Fruit fly (Drosophila melanogaster) whole organism, wandering third instar larva: ENCODE measurements around the gene cv.

ENCODE experiments used
- Abd-B ChIP-seq: fragments of >200 bp; optimal IDR thresholded peaks from 2 replicates; lab custom pipeline; 2017; ENCODE audit warnings: missing biosample characterization, missing genetic modification characterization
- CG9705 ChIP-seq: fragments of 200-800 bp; sonication (Bioruptor generic); optimal IDR thresholded peaks from 2 replicates; lab custom pipeline; 2018; ENCODE audit warnings: missing biosample characterization, mild to moderate bottlenecking, missing genetic modification characterization
- CrebA ChIP-seq: fragments of 200-800 bp; sonication (Bioruptor generic); optimal IDR thresholded peaks from 2 replicates; lab custom pipeline; 2016; ENCODE audit warnings: missing biosample characterization, mild to moderate bottlenecking, missing genetic modification characterization, borderline replicate concordance
- Dfd ChIP-seq: fragments of >200 bp; optimal IDR thresholded peaks from 2 replicates; lab custom pipeline; 2017; ENCODE audit warnings: missing biosample characterization, missing genetic modification characterization
- Dif ChIP-seq: fragments of 200-275, 200-300 bp; sonication (Bioruptor generic); optimal IDR thresholded peaks from 2 replicates; lab custom pipeline; 2018; ENCODE audit warnings: missing biosample characterization, missing genetic modification characterization; ENCODE audit not compliant: partially characterized antibody
- GATAd ChIP-seq: sonication (Bioruptor generic); optimal IDR thresholded peaks from 2 replicates; lab custom pipeline; 2016; ENCODE audit warnings: missing biosample characterization, missing genetic modification characterization
- HLH106 ChIP-seq: fragments of 200-800 bp; optimal IDR thresholded peaks from 3 replicates; lab custom pipeline; 2019; ENCODE audit warnings: missing biosample characterization, mild to moderate bottlenecking, missing genetic modification characterization, moderate library complexity
- Hnf4 ChIP-seq: fragments of 200-800 bp; sonication (Bioruptor generic); optimal IDR thresholded peaks from 2 replicates; lab custom pipeline; 2016; ENCODE audit warnings: missing biosample characterization, mild to moderate bottlenecking, missing genetic modification characterization
- Hr78 ChIP-seq: fragments of >200 bp; optimal IDR thresholded peaks from 2 replicates; lab custom pipeline; 2017; ENCODE audit warnings: missing biosample characterization, missing genetic modification characterization
- Jra ChIP-seq: sonication (Bioruptor generic); optimal IDR thresholded peaks from 2 replicates; lab custom pipeline; 2016; ENCODE audit warnings: missing biosample characterization, missing genetic modification characterization
- Mio ChIP-seq: sonication (Bioruptor generic); optimal IDR thresholded peaks from 2 replicates; lab custom pipeline; 2016; ENCODE audit warnings: missing biosample characterization, missing genetic modification characterization
- Myc ChIP-seq: fragments of >200 bp; optimal IDR thresholded peaks from 2 replicates; lab custom pipeline; 2017
- N ChIP-seq: fragments of >200 bp; optimal IDR thresholded peaks from 2 replicates; lab custom pipeline; 2018; ENCODE audit warnings: missing biosample characterization, missing external identifiers, missing genetic modification characterization
- OdsH ChIP-seq: fragments of 200-800 bp; sonication (Bioruptor generic); optimal IDR thresholded peaks from 2 replicates; lab custom pipeline; 2016; ENCODE audit warnings: missing biosample characterization, mild to moderate bottlenecking, missing genetic modification characterization
- Rel ChIP-seq, 2 experiments: fragments of 200-800 bp; sonication (Bioruptor generic) in 1 of 2; optimal IDR thresholded peaks; 2 replicates in 1 of 2; 3 replicates in 1 of 2; lab custom pipeline; 2016 to 2019; ENCODE audit warnings: mild to moderate bottlenecking in 2 of 2, missing biosample characterization in 2 of 2, missing genetic modification characterization in 2 of 2, moderate library complexity in 1 of 2
- Sp1 ChIP-seq: fragments of 200-800 bp; sonication (Bioruptor generic); optimal IDR thresholded peaks from 3 replicates; lab custom pipeline; 2019; ENCODE audit warnings: missing biosample characterization, mild to moderate bottlenecking, missing genetic modification characterization, moderate library complexity
- br ChIP-seq: fragments of 200-800 bp; sonication (Bioruptor generic); optimal IDR thresholded peaks from 2 replicates; lab custom pipeline; 2016; ENCODE audit warnings: missing biosample characterization, missing genetic modification characterization
- brk ChIP-seq: fragments of 200-800 bp; sonication (Bioruptor generic); optimal IDR thresholded peaks from 2 replicates; lab custom pipeline; 2016; ENCODE audit warnings: missing biosample characterization, mild to moderate bottlenecking, missing genetic modification characterization
- dl ChIP-seq, 2 experiments: fragments of 175-275, 200-275 bp in 1 of 2; fragments of 200-275 bp in 1 of 2; sonication (Bioruptor generic); optimal IDR thresholded peaks; lab custom pipeline; 2018; ENCODE audit warnings: mild to moderate bottlenecking in 2 of 2, missing biosample characterization in 2 of 2, missing genetic modification characterization in 2 of 2, moderate library complexity in 2 of 2; ENCODE audit not compliant: partially characterized antibody in 2 of 2, insufficient read depth in 1 of 2
- ey ChIP-seq: fragments of 200-800 bp; sonication (Bioruptor generic); optimal IDR thresholded peaks from 2 replicates; lab custom pipeline; 2016; ENCODE audit warnings: missing biosample characterization, missing genetic modification characterization
- foxo ChIP-seq, 2 experiments: fragments of 200-800 bp; sonication (Bioruptor generic); optimal IDR thresholded peaks; 2 replicates in 1 of 2; 3 replicates in 1 of 2; lab custom pipeline; 2016 to 2017; ENCODE audit warnings: missing biosample characterization in 2 of 2, missing genetic modification characterization in 2 of 2
- fru ChIP-seq: fragments of 200-800 bp; sonication (Bioruptor generic); optimal IDR thresholded peaks from 3 replicates; lab custom pipeline; 2016; ENCODE audit warnings: missing biosample characterization, mild to moderate bottlenecking, missing genetic modification characterization
- h ChIP-seq: fragments of 200-800 bp; sonication (Bioruptor generic); optimal IDR thresholded peaks from 3 replicates; lab custom pipeline; 2016; ENCODE audit warnings: missing biosample characterization, mild to moderate bottlenecking, missing genetic modification characterization
- jim ChIP-seq: fragments of 175-275, 200-325 bp; sonication (Bioruptor generic); optimal IDR thresholded peaks from 2 replicates; lab custom pipeline; 2016; ENCODE audit warnings: missing biosample characterization, mild to moderate bottlenecking, missing genetic modification characterization
- lola ChIP-seq: fragments of >200 bp; optimal IDR thresholded peaks from 2 replicates; lab custom pipeline; 2017; ENCODE audit warnings: missing biosample characterization, missing genetic modification characterization
- pan ChIP-seq: fragments of >200 bp; optimal IDR thresholded peaks from 2 replicates; lab custom pipeline; 2017
- psq ChIP-seq: fragments of 200-800 bp; sonication (Bioruptor generic); optimal IDR thresholded peaks from 3 replicates; lab custom pipeline; 2017; ENCODE audit warnings: missing biosample characterization, mild to moderate bottlenecking, missing genetic modification characterization, moderate library complexity
- rgr ChIP-seq: fragments of 200-800 bp; sonication (Bioruptor generic); optimal IDR thresholded peaks from 3 replicates; lab custom pipeline; 2016; ENCODE audit warnings: missing biosample characterization, mild to moderate bottlenecking, missing genetic modification characterization
- sage ChIP-seq: fragments of 200-800 bp; sonication (Bioruptor generic); optimal IDR thresholded peaks from 2 replicates; lab custom pipeline; 2016; ENCODE audit warnings: missing biosample characterization, mild to moderate bottlenecking, missing genetic modification characterization
- tai ChIP-seq: sonication (Bioruptor generic); optimal IDR thresholded peaks from 2 replicates; lab custom pipeline; 2016; ENCODE audit warnings: missing biosample characterization, missing genetic modification characterization
- woc ChIP-seq: sonication (Bioruptor generic); optimal IDR thresholded peaks from 2 replicates; lab custom pipeline; 2016; ENCODE audit warnings: missing biosample characterization, mild to moderate bottlenecking, missing genetic modification characterization

cv gene

dm6 chrX:5679933-5680667, 9.7 kb upstream of the cv start, which contains the start of the genes Tre1 and Gr5a:
Tre1 (minus strand) TSS chrX:5679977.
Gr5a (plus strand) TSS chrX:5680617.
- TF ChIP-seq lola (GFP tag; lab: Kevin White, UChicago) (no peak), CG9705 (no peak), GATAd (GFP tag; lab: Kevin White, UChicago) (no peak)

dm6 chrX:5682940-5683339, 6.9 kb upstream of the cv start, which contains the start of gene CG42449:
CG42449 (plus strand) TSS chrX:5683240.
- TF ChIP-seq tai (GFP tag; lab: Kevin White, UChicago) (no peak), brk (GFP tag; lab: Kevin White, UChicago) (no peak), rgr (GFP tag; lab: Kevin White, UChicago) (no peak), fru (GFP tag; lab: Kevin White, UChicago) (no peak), br (no peak), foxo (GFP tag; optimal IDR thresholded peaks at IDR 0.05; lab: Kevin White, UChicago) (no peak), Jra (GFP tag; lab: Kevin White, UChicago) (no peak), Dif (no peak), Abd-B (no peak), N (GFP tag; lab: Kevin White, UChicago) (no peak), Mio (GFP tag; lab: Kevin White, UChicago) (no peak)

DNA sequence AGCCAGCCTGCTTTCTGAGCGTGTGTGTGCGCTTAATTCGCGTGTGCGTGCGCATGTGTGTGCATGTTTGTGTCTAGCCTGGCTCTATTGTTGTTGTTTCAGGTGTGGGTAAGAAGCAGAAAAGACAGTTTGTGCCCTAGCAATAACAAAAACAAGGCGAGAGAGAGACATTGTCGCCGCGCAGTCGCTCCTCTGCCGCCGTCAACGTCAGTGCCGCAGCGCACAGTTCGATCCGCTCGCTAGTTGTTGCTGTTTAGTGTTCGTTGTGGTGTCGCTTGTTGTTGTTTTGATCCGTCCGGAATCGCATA, 368 bp downstream of the cv start:
- TF ChIP-seq Hr78 (GFP tag; lab: Kevin White, UChicago) (no peak), jim (GFP tag; lab: Kevin White, UChicago) (no peak), sage (GFP tag; lab: Kevin White, UChicago) (no peak), CrebA (GFP tag; lab: Kevin White, UChicago) (no peak), N (GFP tag; lab: Kevin White, UChicago) (no peak), dl (GFP tag; optimal IDR thresholded peaks at IDR 0.05; lab: Kevin White, UChicago; ENCODE audit: insufficient read depth in 1 of 2, partially characterized antibody in 2 of 2) (no peak), Hnf4 (no peak), GATAd (GFP tag; lab: Kevin White, UChicago) (no peak), Dfd (GFP tag; lab: Kevin White, UChicago) (no peak), psq (GFP tag; lab: Kevin White, UChicago) (no peak), woc (GFP tag; lab: Kevin White, UChicago) (no peak), ey (no peak), Dif (no peak), OdsH (no peak), Sp1 (GFP tag; lab: Kevin White, UChicago) (no peak), CG9705 (no peak), brk (GFP tag; lab: Kevin White, UChicago) (no peak)

DNA sequence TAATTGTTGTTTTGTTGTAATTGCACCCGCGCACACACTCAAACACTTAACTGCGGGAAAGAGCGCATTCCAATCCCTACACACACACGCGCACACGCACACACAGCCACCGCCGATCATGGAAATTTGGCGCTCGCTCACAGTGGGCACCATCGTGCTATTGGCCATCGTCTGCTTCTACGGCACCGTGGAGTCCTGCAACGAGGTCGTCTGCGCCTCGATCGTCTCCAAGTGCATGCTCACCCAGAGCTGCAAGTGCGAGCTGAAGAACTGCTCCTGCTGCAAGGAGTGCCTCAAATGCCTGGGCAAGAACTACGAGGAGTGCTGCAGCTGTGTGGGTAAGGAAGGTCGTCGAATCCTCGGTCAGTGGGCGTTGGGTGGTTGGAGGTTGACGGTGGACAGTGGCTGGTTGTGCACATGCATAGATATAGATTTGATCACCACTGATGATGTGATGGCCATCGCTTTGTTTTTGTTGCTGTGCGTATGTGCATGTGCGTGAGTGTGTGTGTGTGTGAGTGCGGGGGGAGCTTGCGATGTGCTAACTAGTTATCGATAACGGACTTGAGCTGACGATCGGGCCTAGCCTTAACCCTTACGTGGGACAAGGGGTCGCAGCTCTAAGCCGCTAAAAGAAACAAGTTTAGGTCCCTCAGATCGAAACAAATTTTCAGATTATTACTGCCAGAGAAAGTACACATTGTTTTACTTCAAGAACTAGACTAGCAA, 1.0 kb downstream of the cv start:
- TF ChIP-seq pan (lab: Kevin White, UChicago): no peak
- no peak for TF ChIP-seq GATAd (GFP tag; lab: Kevin White, UChicago)
- TF ChIP-seq woc (GFP tag; lab: Kevin White, UChicago): peak; percentile 16
- TF ChIP-seq, all 38 proteins: peak for 1

DNA sequence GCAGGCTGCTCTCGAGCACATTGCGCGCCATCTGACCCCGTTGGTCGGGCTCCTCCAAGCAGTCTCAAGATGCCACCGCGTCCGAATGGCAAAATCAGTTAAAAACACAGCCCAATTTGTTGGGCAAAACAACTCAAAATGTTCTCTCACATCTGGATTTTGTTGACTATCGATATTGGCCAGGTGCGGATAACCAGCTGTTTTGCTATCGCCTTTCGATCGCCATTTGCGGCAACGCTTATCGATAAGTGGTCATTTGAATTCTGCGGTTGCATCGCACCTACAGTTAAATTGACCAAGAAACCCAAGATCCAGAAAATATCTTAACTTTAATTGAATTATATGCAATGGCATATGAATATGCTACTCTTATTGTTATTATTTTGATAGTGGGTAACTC, 5.2 kb downstream of the cv start, which contains the start of gene CG3149:
TSS of gene CG3149 (minus strand) at position 171 of the 400 bp plus-strand sequence.
- TF ChIP-seq CG9705: no peak
- TF ChIP-seq sage (GFP tag; lab: Kevin White, UChicago): no peak
- TF ChIP-seq lola (GFP tag; lab: Kevin White, UChicago): no peak
- TF ChIP-seq Sp1 (GFP tag; lab: Kevin White, UChicago): no peak
- TF ChIP-seq Dfd (GFP tag; lab: Kevin White, UChicago): no peak
- TF ChIP-seq h (GFP tag; lab: Kevin White, UChicago): no peak
- no peak for TF ChIP-seq jim (GFP tag; lab: Kevin White, UChicago)
- TF ChIP-seq N (GFP tag; lab: Kevin White, UChicago): no peak
- no peak for TF ChIP-seq brk (GFP tag; lab: Kevin White, UChicago)
- TF ChIP-seq dl (GFP tag; optimal IDR thresholded peaks at IDR 0.05; lab: Kevin White, UChicago; ENCODE audit: insufficient read depth in 1 of 2, partially characterized antibody in 2 of 2): no peak
- TF ChIP-seq HLH106 (tag; lab: Kevin White, UChicago): no peak
- TF ChIP-seq Hr78 (GFP tag; lab: Kevin White, UChicago): no peak
- TF ChIP-seq Mio (GFP tag; lab: Kevin White, UChicago): no peak
- no peak for TF ChIP-seq Jra (GFP tag; lab: Kevin White, UChicago)
- TF ChIP-seq rgr (GFP tag; lab: Kevin White, UChicago): no peak
- no peak for TF ChIP-seq Myc (lab: Kevin White, UChicago)
- no peak for TF ChIP-seq foxo (GFP tag; optimal IDR thresholded peaks at IDR 0.05; lab: Kevin White, UChicago)
- TF ChIP-seq Rel (GFP tag; optimal IDR thresholded peaks at IDR 0.05; lab: Kevin White, UChicago): no peak
- no peak for TF ChIP-seq Rel (tag; optimal IDR thresholded peaks at IDR 0.05; lab: Kevin White, UChicago)
